5 worm cellular contexts compared by ENCODE assay signal in the genomic region with DNA sequence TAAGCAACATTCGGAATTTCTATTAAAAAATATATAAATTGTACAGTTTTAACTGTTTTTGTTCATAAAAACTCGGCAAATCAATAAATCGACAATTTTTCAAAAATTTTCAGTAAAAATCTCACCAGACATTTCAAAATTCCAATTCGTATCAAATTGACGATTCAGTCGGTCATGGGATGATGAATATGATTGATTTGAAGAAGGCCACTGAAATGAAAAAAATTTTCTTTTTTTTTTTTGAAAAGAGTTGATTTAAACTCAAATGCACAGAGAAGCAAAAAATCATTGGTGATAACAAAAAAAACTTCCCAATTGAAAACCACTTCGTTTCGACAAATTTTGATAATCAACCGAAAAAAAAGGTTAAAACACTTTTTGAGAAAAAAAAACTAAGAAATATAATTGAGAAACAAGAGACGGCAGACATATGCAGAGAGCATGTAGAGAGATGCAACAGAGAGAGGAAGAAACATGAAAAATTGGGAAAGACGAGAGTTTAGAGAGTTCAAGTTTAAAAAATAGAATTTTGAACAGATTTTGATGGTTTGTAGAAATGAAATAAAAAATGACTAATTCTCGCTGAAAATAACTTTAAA.
TF ChIP-seq lines count a peak whose summit lies in the region.

No protein-coding gene starts in this region.

TF ChIP-seq in whole organism, L1 larva, 84 proteins besides CTCF, POLR2A, EP300 and RAD21:
- peak; percentile 18 for TF ChIP-seq nhr-85 (tag; lab: Kevin White, UChicago)
- peak; percentile 21 for TF ChIP-seq lin-14 (GFP tag; optimal IDR thresholded peaks at IDR 0.05; lab: Kevin White, UChicago)
- TF ChIP-seq hpl-2 (GFP tag; optimal IDR thresholded peaks at IDR 0.05; lab: Kevin White, UChicago), result no peak
- peak; percentile 52 for TF ChIP-seq elt-2 (tag; optimal IDR thresholded peaks at IDR 0.05; lab: Kevin White, UChicago)
- no peak for TF ChIP-seq nhr-12 (tag; optimal IDR thresholded peaks at IDR 0.05; lab: Kevin White, UChicago)
- no peak for TF ChIP-seq unc-98 (GFP tag; IDR thresholded peaks at IDR 0.05; lab: Robert Waterston, UW)
- TF ChIP-seq mab-9 (GFP tag; IDR thresholded peaks at IDR 0.05; lab: Robert Waterston, UW), result no peak

TF ChIP-seq in whole organism, L2 larva, 48 proteins besides CTCF, POLR2A, EP300 and RAD21 (continues in another document):
- TF ChIP-seq sma-3 (GFP tag; optimal IDR thresholded peaks at IDR 0.05; lab: Kevin White, UChicago), result no peak
- TF ChIP-seq nhr-21 (tag; optimal IDR thresholded peaks at IDR 0.05; lab: Kevin White, UChicago), result no peak
- no peak for TF ChIP-seq unc-62 (GFP tag; optimal IDR thresholded peaks at IDR 0.05; lab: Kevin White, UChicago)
- TF ChIP-seq nhr-10 (tag; optimal IDR thresholded peaks at IDR 0.05; lab: Kevin White, UChicago), result no peak
- no peak for TF ChIP-seq peb-1 (tag; optimal IDR thresholded peaks at IDR 0.05; lab: Kevin White, UChicago)
- TF ChIP-seq ama-1 (optimal IDR thresholded peaks at IDR 0.05; lab: Kevin White, UChicago), result no peak
- TF ChIP-seq nhr-129 (tag; optimal IDR thresholded peaks at IDR 0.05; lab: Kevin White, UChicago), result no peak
- no peak for TF ChIP-seq alr-1 (tag; optimal IDR thresholded peaks at IDR 0.05; lab: Kevin White, UChicago)
- no peak for TF ChIP-seq nhr-6 (tag; optimal IDR thresholded peaks at IDR 0.05; lab: Kevin White, UChicago)
- no peak for TF ChIP-seq mdl-1 (tag; optimal IDR thresholded peaks at IDR 0.05; lab: Kevin White, UChicago)
- no peak for TF ChIP-seq ZK546.5 (tag; optimal IDR thresholded peaks at IDR 0.05; lab: Kevin White, UChicago)
- TF ChIP-seq R02D3.7 (tag; optimal IDR thresholded peaks at IDR 0.05; lab: Kevin White, UChicago), result no peak
- peak; percentile 49 for TF ChIP-seq C34F6.9 (tag; optimal IDR thresholded peaks at IDR 0.05; lab: Kevin White, UChicago)
- no peak for TF ChIP-seq lin-13 (GFP tag; optimal IDR thresholded peaks at IDR 0.05; lab: Kevin White, UChicago)
- no peak for TF ChIP-seq nhr-12 (tag; optimal IDR thresholded peaks at IDR 0.05; lab: Kevin White, UChicago)
- TF ChIP-seq ceh-82 (tag; optimal IDR thresholded peaks at IDR 0.05; lab: Kevin White, UChicago), result no peak
- TF ChIP-seq ceh-16 (tag; optimal IDR thresholded peaks at IDR 0.05; lab: Kevin White, UChicago), result no peak
- no peak for TF ChIP-seq sma-9 (GFP tag; optimal IDR thresholded peaks at IDR 0.05; lab: Kevin White, UChicago)
- TF ChIP-seq sma-9 (tag; optimal IDR thresholded peaks at IDR 0.05; lab: Kevin White, UChicago), result no peak
- no peak for TF ChIP-seq nhr-23 (tag; optimal IDR thresholded peaks at IDR 0.05; lab: Kevin White, UChicago)
- no peak for TF ChIP-seq nhr-237 (tag; optimal IDR thresholded peaks at IDR 0.05; lab: Kevin White, UChicago)

TF ChIP-seq in whole organism, L3 larva, 47 proteins besides CTCF, POLR2A, EP300 and RAD21:
- TF ChIP-seq pha-4 (tag; optimal IDR thresholded peaks at IDR 0.05; lab: Kevin White, UChicago) (peak; percentile 41), snpc-4 (tag; optimal IDR thresholded peaks at IDR 0.05; lab: Kevin White, UChicago) (no peak), pqm-1 (tag; optimal IDR thresholded peaks at IDR 0.05; lab: Kevin White, UChicago) (peak; percentile 19), elt-2 (tag; optimal IDR thresholded peaks at IDR 0.05; lab: Kevin White, UChicago) (peak; percentile 65)
TF ChIP-seq in whole organism, L3 larva: peak in this region for 3.

TF ChIP-seq in whole organism, L4 larva, 104 proteins besides CTCF, POLR2A, EP300 and RAD21 (continues in another document):
- TF ChIP-seq zfp-3 (GFP tag; conservative IDR thresholded peaks at IDR 0.05; lab: Robert Waterston, UW) (no peak), spr-3 (GFP tag; optimal IDR thresholded peaks at IDR 0.05; lab: Kevin White, UChicago) (no peak), T20F7.1 (GFP tag; optimal IDR thresholded peaks at IDR 0.05; lab: Kevin White, UChicago) (no peak), attf-4 (tag; optimal IDR thresholded peaks at IDR 0.05; lab: Kevin White, UChicago) (no peak), daf-16 (GFP tag; optimal IDR thresholded peaks at IDR 0.05; lab: Kevin White, UChicago) (no peak), daf-16 (tag; optimal IDR thresholded peaks at IDR 0.05; lab: Kevin White, UChicago) (peak; percentile 36), zip-2 (tag; optimal IDR thresholded peaks at IDR 0.05; lab: Kevin White, UChicago) (no peak), ztf-7 (tag; optimal IDR thresholded peaks at IDR 0.05; lab: Kevin White, UChicago) (no peak), tag-97 (GFP tag; IDR thresholded peaks at IDR 0.05; lab: Robert Waterston, UW) (no peak), T26A8.4 (GFP tag; IDR thresholded peaks at IDR 0.05; lab: Robert Waterston, UW) (no peak), hlh-30 (tag; optimal IDR thresholded peaks at IDR 0.05; lab: Kevin White, UChicago; ENCODE audit: insufficient read depth) (peak; percentile 33), F37D6.2 (tag; optimal IDR thresholded peaks at IDR 0.05; lab: Kevin White, UChicago) (no peak), gei-8 (GFP tag; optimal IDR thresholded peaks at IDR 0.05; lab: Kevin White, UChicago) (no peak), lin-13 (GFP tag; optimal IDR thresholded peaks at IDR 0.05; lab: Kevin White, UChicago) (no peak), lin-15B (tag; optimal IDR thresholded peaks at IDR 0.05; lab: Kevin White, UChicago) (no peak), mdt-29 (GFP tag; IDR thresholded peaks at IDR 0.05; lab: Robert Waterston, UW) (no peak), daf-8 (GFP tag; IDR thresholded peaks at IDR 0.05; lab: Robert Waterston, UW) (no peak), ceh-28 (tag; optimal IDR thresholded peaks at IDR 0.05; lab: Kevin White, UChicago) (no peak), F10B5.3 (tag; optimal IDR thresholded peaks at IDR 0.05; lab: Kevin White, UChicago) (no peak), nhr-102 (tag; optimal IDR thresholded peaks at IDR 0.05; lab: Kevin White, UChicago) (no peak), zip-11 (GFP tag; IDR thresholded peaks at IDR 0.05; lab: Robert Waterston, UW) (no peak), vab-7 (GFP tag; IDR thresholded peaks at IDR 0.05; lab: Robert Waterston, UW) (no peak), pha-4 (GFP tag; IDR thresholded peaks at IDR 0.05; lab: Robert Waterston, UW) (no peak), pha-4 (tag; optimal IDR thresholded peaks at IDR 0.05; lab: Kevin White, UChicago) (no peak), set-16 (GFP tag; IDR thresholded peaks at IDR 0.05; lab: Robert Waterston, UW) (no peak), fkh-10 (GFP tag; optimal IDR thresholded peaks at IDR 0.05; lab: Kevin White, UChicago) (no peak), tra-1 (GFP tag; IDR thresholded peaks at IDR 0.05; lab: Robert Waterston, UW) (no peak), dmd-9 (GFP tag; IDR thresholded peaks at IDR 0.05; lab: Robert Waterston, UW) (no peak), ceh-44 (GFP tag; IDR thresholded peaks at IDR 0.05; lab: Robert Waterston, UW) (no peak), nhr-77 (tag; optimal IDR thresholded peaks at IDR 0.05; lab: Kevin White, UChicago) (peak; percentile 9), ceh-62 (tag; optimal IDR thresholded peaks at IDR 0.05; lab: Kevin White, UChicago) (no peak)

TF ChIP-seq in whole organism, young adult, 124 proteins besides CTCF, POLR2A, EP300 and RAD21:
- peak; percentile 80 for TF ChIP-seq hmg-1.2 (GFP tag; IDR thresholded peaks at IDR 0.05; lab: Robert Waterston, UW)
- no peak for TF ChIP-seq efl-1 (GFP tag; optimal IDR thresholded peaks at IDR 0.05; lab: Kevin White, UChicago)
- TF ChIP-seq cebp-1 (GFP tag; IDR thresholded peaks at IDR 0.05; lab: Robert Waterston, UW), result no peak
- TF ChIP-seq cebp-1 (tag; optimal IDR thresholded peaks at IDR 0.05; lab: Kevin White, UChicago), result peak; percentile 29
- TF ChIP-seq hrde-1 (tag; optimal IDR thresholded peaks at IDR 0.05; lab: Kevin White, UChicago; ENCODE audit: borderline replicate concordance), result no peak
- TF ChIP-seq lsy-27 (tag; optimal IDR thresholded peaks at IDR 0.05; lab: Kevin White, UChicago; ENCODE audit: borderline replicate concordance, insufficient read depth), result no peak
- TF ChIP-seq bed-2 (GFP tag; IDR thresholded peaks at IDR 0.05; lab: Robert Waterston, UW), result no peak
- TF ChIP-seq nhr-80 (tag; optimal IDR thresholded peaks at IDR 0.05; lab: Kevin White, UChicago), result peak; percentile 85
- no peak for TF ChIP-seq ets-4 (GFP tag; optimal IDR thresholded peaks at IDR 0.05; lab: Kevin White, UChicago)
- TF ChIP-seq egl-18 (GFP tag; IDR thresholded peaks at IDR 0.05; lab: Robert Waterston, UW), result no peak
- no peak for TF ChIP-seq repo-1 (tag; optimal IDR thresholded peaks at IDR 0.05; lab: Kevin White, UChicago)
- TF ChIP-seq pha-4 (tag; optimal IDR thresholded peaks at IDR 0.05; lab: Kevin White, UChicago), result no peak
- TF ChIP-seq B0019.2 (GFP tag; conservative IDR thresholded peaks at IDR 0.05; lab: Robert Waterston, UW), result no peak
- TF ChIP-seq B0261.1 (tag; optimal IDR thresholded peaks at IDR 0.05; lab: Kevin White, UChicago), result no peak
- no peak for TF ChIP-seq snpc-4 (GFP tag; optimal IDR thresholded peaks at IDR 0.05; lab: Kevin White, UChicago)
- TF ChIP-seq snpc-4 (tag; optimal IDR thresholded peaks at IDR 0.05; lab: Kevin White, UChicago), result no peak
- TF ChIP-seq F52B5.7 (tag; optimal IDR thresholded peaks at IDR 0.05; lab: Kevin White, UChicago), result no peak
- TF ChIP-seq F39B2.1 (GFP tag; IDR thresholded peaks at IDR 0.05; lab: Robert Waterston, UW), result no peak
- TF ChIP-seq egrh-3 (GFP tag; IDR thresholded peaks at IDR 0.05; lab: Robert Waterston, UW), result no peak
- no peak for TF ChIP-seq mxl-1 (tag; optimal IDR thresholded peaks at IDR 0.05; lab: Kevin White, UChicago)
- no peak for TF ChIP-seq mes-4 (tag; optimal IDR thresholded peaks at IDR 0.05; lab: Kevin White, UChicago)
TF ChIP-seq in whole organism, young adult: peak in this region for 3.
